Fruit fly (Drosophila melanogaster) whole organism, prepupa: Measurements from ENCODE around the gene Or67b.

Source experiments
- Blimp-1 ChIP-seq: fragments of 200-800 bp; sonication (Bioruptor generic); optimal IDR thresholded peaks from 3 replicates; lab custom pipeline; 2017; ENCODE audit warnings: missing biosample characterization, missing genetic modification characterization, mild to moderate bottlenecking, moderate library complexity, missing genetic modification reagents
- CG10631 ChIP-seq: fragments of 200-800 bp; sonication (Bioruptor generic); optimal IDR thresholded peaks from 2 replicates; lab custom pipeline; 2016; ENCODE audit warnings: missing biosample characterization, missing genetic modification characterization
- CG11294 ChIP-seq: fragments of 200-800 bp; sonication (Bioruptor generic); IDR thresholded peaks from 2 replicates; pipeline ENCODE4 v1.3.6; 2022; ENCODE audit warnings: missing biosample characterization, missing genetic modification characterization
- CG11762 ChIP-seq: fragments of 200-800 bp; sonication (Bioruptor generic); optimal IDR thresholded peaks from 3 replicates; lab custom pipeline; 2016; ENCODE audit warnings: missing biosample characterization, missing genetic modification characterization; ENCODE audit not compliant: insufficient read depth
- CG11902 ChIP-seq: fragments of 200-800 bp; sonication (Bioruptor generic); optimal IDR thresholded peaks from 3 replicates; lab custom pipeline; 2016; ENCODE audit warnings: missing biosample characterization, missing genetic modification characterization
- CG15336 ChIP-seq: fragments of 200-800 bp; sonication (Bioruptor generic); IDR thresholded peaks from 2 replicates; pipeline ENCODE4 v1.3.6; 2022; ENCODE audit warnings: missing biosample characterization, missing genetic modification characterization
- CG1621 ChIP-seq: fragments of 200-800 bp; sonication (Bioruptor generic); optimal IDR thresholded peaks from 3 replicates; lab custom pipeline; 2018; ENCODE audit warnings: missing biosample characterization, mild to moderate bottlenecking, missing genetic modification characterization
- CG16779 ChIP-seq: fragments of 200-800 bp; sonication (Bioruptor generic); optimal IDR thresholded peaks from 3 replicates; lab custom pipeline; 2017; ENCODE audit warnings: missing biosample characterization, mild to moderate bottlenecking, missing genetic modification characterization
- CG34406 ChIP-seq: fragments of 200-800 bp; sonication (Bioruptor generic); optimal IDR thresholded peaks from 3 replicates; lab custom pipeline; 2016; ENCODE audit warnings: missing biosample characterization, missing genetic modification characterization
- CG3919 ChIP-seq: fragments of 200-800 bp; sonication (Bioruptor generic); optimal IDR thresholded peaks from 3 replicates; lab custom pipeline; 2016; ENCODE audit warnings: missing biosample characterization, missing genetic modification characterization
- CG6163 ChIP-seq: fragments of 200-800 bp; sonication (Bioruptor generic); IDR thresholded peaks from 3 replicates; pipeline ENCODE4 v1.3.6; 2022; ENCODE audit warnings: missing biosample characterization, missing genetic modification characterization
- CG6792 ChIP-seq: fragments of 200-800 bp; sonication (Bioruptor generic); optimal IDR thresholded peaks from 3 replicates; lab custom pipeline; 2016; ENCODE audit warnings: missing biosample characterization, missing genetic modification characterization
- CG7368 ChIP-seq: fragments of 200-800 bp; sonication (Bioruptor generic); optimal IDR thresholded peaks from 3 replicates; lab custom pipeline; 2016; ENCODE audit warnings: missing biosample characterization, missing genetic modification characterization
- CG8632 ChIP-seq: fragments of 200-800 bp; sonication (Bioruptor generic); optimal IDR thresholded peaks from 3 replicates; lab custom pipeline; 2016; ENCODE audit warnings: missing biosample characterization, missing genetic modification characterization
- CG9139 ChIP-seq: fragments of 200-800 bp; sonication (Bioruptor generic); optimal IDR thresholded peaks from 3 replicates; lab custom pipeline; 2017; ENCODE audit warnings: missing biosample characterization, mild to moderate bottlenecking, missing genetic modification characterization
- Eip78C ChIP-seq: fragments of 200-800 bp; sonication (Bioruptor generic); peaks from one replicate; lab custom pipeline; 2016; ENCODE audit warnings: missing biosample characterization, missing genetic modification characterization
- Gug ChIP-seq: fragments of 200-800 bp; sonication (Bioruptor generic); IDR thresholded peaks from 2 replicates; pipeline ENCODE4 v1.3.6; 2022; ENCODE audit warnings: missing biosample characterization, missing genetic modification characterization
- Hr39 ChIP-seq: fragments of 200-800 bp; sonication (Bioruptor generic); optimal IDR thresholded peaks from 2 replicates; lab custom pipeline; 2016; ENCODE audit warnings: missing biosample characterization, missing genetic modification characterization
- OdsH ChIP-seq: fragments of 200-800 bp; sonication (Bioruptor generic); optimal IDR thresholded peaks from 3 replicates; lab custom pipeline; 2016; ENCODE audit warnings: missing biosample characterization, missing genetic modification characterization
- Smox ChIP-seq: fragments of 200-800 bp; sonication (Bioruptor generic); optimal IDR thresholded peaks from 3 replicates; lab custom pipeline; 2016; ENCODE audit warnings: missing biosample characterization, missing genetic modification characterization
- Sox102F ChIP-seq: fragments of 200-800 bp; sonication (Bioruptor generic); optimal IDR thresholded peaks from 2 replicates; lab custom pipeline; 2016; ENCODE audit warnings: missing biosample characterization, mild to moderate bottlenecking, missing genetic modification characterization
- Sox14 ChIP-seq: fragments of 200-800 bp; sonication (Bioruptor generic); optimal IDR thresholded peaks from 3 replicates; lab custom pipeline; 2016; ENCODE audit warnings: missing biosample characterization, missing genetic modification characterization
- Sox15 ChIP-seq: fragments of 200-800 bp; sonication (Bioruptor generic); optimal IDR thresholded peaks from 3 replicates; lab custom pipeline; 2016; ENCODE audit warnings: missing biosample characterization, missing genetic modification characterization
- achi ChIP-seq: fragments of 200-800 bp; sonication (Bioruptor generic); optimal IDR thresholded peaks from 3 replicates; lab custom pipeline; 2016; ENCODE audit warnings: missing biosample characterization, missing genetic modification characterization
- cyc ChIP-seq: fragments of 200-800 bp; sonication (Bioruptor generic); optimal IDR thresholded peaks from 3 replicates; lab custom pipeline; 2016; ENCODE audit warnings: missing biosample characterization, missing genetic modification characterization
- dsx ChIP-seq: fragments of 200-800 bp; optimal IDR thresholded peaks from 3 replicates; lab custom pipeline; 2019; ENCODE audit warnings: missing biosample characterization, mild to moderate bottlenecking, missing genetic modification characterization, moderate library complexity; ENCODE audit not compliant: poor library complexity, severe bottlenecking
- eg ChIP-seq: fragments of 200-800 bp; sonication (Bioruptor generic); IDR thresholded peaks from 3 replicates; pipeline ENCODE4 v1.3.6; 2022; ENCODE audit warnings: missing biosample characterization, missing genetic modification characterization
- fd59A ChIP-seq: fragments of 200-800 bp; sonication (Bioruptor generic); optimal IDR thresholded peaks from 2 replicates; lab custom pipeline; 2017; ENCODE audit warnings: missing biosample characterization, mild to moderate bottlenecking, missing genetic modification characterization, missing genetic modification reagents
- fkh ChIP-seq: fragments of 200-800 bp; sonication (Bioruptor generic); optimal IDR thresholded peaks from 3 replicates; lab custom pipeline; 2017; ENCODE audit warnings: missing biosample characterization, mild to moderate bottlenecking, missing genetic modification characterization, moderate library complexity
- pdm3 ChIP-seq: fragments of 200-800 bp; sonication (Bioruptor generic); optimal IDR thresholded peaks from 3 replicates; lab custom pipeline; 2016; ENCODE audit warnings: missing biosample characterization, missing genetic modification characterization
- spab ChIP-seq: fragments of 200-800 bp; sonication (Bioruptor generic); optimal IDR thresholded peaks from 2 replicates; lab custom pipeline; 2017; ENCODE audit warnings: missing biosample characterization, mild to moderate bottlenecking, missing genetic modification characterization, missing genetic modification reagents
- topi ChIP-seq: fragments of 200-800 bp; sonication (Bioruptor generic); optimal IDR thresholded peaks from 3 replicates; lab custom pipeline; 2016; ENCODE audit warnings: missing biosample characterization, missing genetic modification characterization
- vri ChIP-seq: fragments of 200-800 bp; sonication (Bioruptor generic); optimal IDR thresholded peaks from 3 replicates; lab custom pipeline; 2016; ENCODE audit warnings: missing biosample characterization, mild to moderate bottlenecking, missing genetic modification characterization

Gene Or67b

dm6 chr3L:9613960-9614588 is 14.9 kb downstream of the Or67b start (continued):
- TF ChIP-seq dsx (no peak), CG3919 (GFP tag; lab: Kevin White, UChicago) (peak; percentile 19), CG8632 (no peak), Smox (GFP tag; lab: Kevin White, UChicago) (no peak)

dm6 chr3L:9601225-9601624 is 27.8 kb downstream of the Or67b start, which contains the start of the genes CG3088 and CG3306:
Gene CG3088, minus strand, starts transcription at chr3L:9601325.
Gene CG3306, plus strand, starts transcription at chr3L:9601523.
- TF ChIP-seq spab (GFP tag; lab: Kevin White, UChicago) (no peak), Sox15 (no peak), CG8632 (no peak), vri (GFP tag; lab: Kevin White, UChicago) (no peak), pdm3 (no peak), CG16779 (no peak), CG7368 (GFP tag; lab: Kevin White, UChicago) (no peak), CG34406 (GFP tag; lab: Kevin White, UChicago) (no peak), eg (GFP tag; lab: Robert Waterston, UW) (no peak), CG6163 (GFP tag; lab: Robert Waterston, UW) (no peak), Blimp-1 (GFP tag; lab: Kevin White, UChicago) (no peak)

dm6 chr3L:9598688-9599087 is 30.3 kb downstream of the Or67b start, which contains the start of gene CG3222:
Gene CG3222, plus strand, starts transcription at chr3L:9598988.
- no peak for TF ChIP-seq Eip78C (GFP tag; lab: Kevin White, UChicago)
- TF ChIP-seq CG34406 (GFP tag; lab: Kevin White, UChicago), result no peak
- no peak for TF ChIP-seq Gug (GFP tag; lab: Robert Waterston, UW)
- TF ChIP-seq CG1621 (tag; lab: Kevin White, UChicago), result no peak
- TF ChIP-seq Sox102F (GFP tag; lab: Kevin White, UChicago), result no peak
- no peak for TF ChIP-seq CG16779
- no peak for TF ChIP-seq topi (GFP tag; lab: Kevin White, UChicago)
- no peak for TF ChIP-seq CG10631 (GFP tag; lab: Kevin White, UChicago)
- no peak for TF ChIP-seq CG9139 (GFP tag; lab: Kevin White, UChicago)
- no peak for TF ChIP-seq Hr39 (GFP tag; lab: Kevin White, UChicago)
- no peak for TF ChIP-seq CG11902 (GFP tag; lab: Kevin White, UChicago)
- no peak for TF ChIP-seq vri (GFP tag; lab: Kevin White, UChicago)
- TF ChIP-seq CG15336, result no peak
- TF ChIP-seq CG7368 (GFP tag; lab: Kevin White, UChicago), result no peak
- no peak for TF ChIP-seq Sox14 (GFP tag; lab: Kevin White, UChicago)

dm6 chr3L:9597464-9597863 is 31.5 kb downstream of the Or67b start, which contains the start of gene Tmc:
Gene Tmc, plus strand, starts transcription at chr3L:9597764.
- TF ChIP-seq CG11294 (no peak), CG1621 (tag; lab: Kevin White, UChicago) (no peak), fkh (GFP tag; lab: Kevin White, UChicago) (no peak), cyc (no peak), fd59A (GFP tag; lab: Kevin White, UChicago) (no peak)

- TF ChIP-seq OdsH (GFP tag; lab: Kevin White, UChicago), result no peak
- no peak for TF ChIP-seq CG6792 (GFP tag; lab: Kevin White, UChicago)
- no peak for TF ChIP-seq CG9139 (GFP tag; lab: Kevin White, UChicago)
- TF ChIP-seq CG11762 (GFP tag; lab: Kevin White, UChicago), result no peak
- no peak for TF ChIP-seq Smox (GFP tag; lab: Kevin White, UChicago)
- no peak for TF ChIP-seq CG3919 (GFP tag; lab: Kevin White, UChicago)
- TF ChIP-seq achi (GFP tag; lab: Kevin White, UChicago), result no peak
- no peak for TF ChIP-seq topi (GFP tag; lab: Kevin White, UChicago)
Measured at dm6 chr3L:9583388-9583787, 45.6 kb downstream of the Or67b start.
